Fruit fly (Drosophila melanogaster) whole organism, embryonic: ENCODE results near the gene CG44088.

ENCODE experiments used
- CG1647 ChIP-seq: fragments of 200-800 bp; sonication (Bioruptor generic); optimal IDR thresholded peaks from 3 replicates; lab custom pipeline; 2016; ENCODE audit warnings: missing biosample characterization, missing genetic modification characterization
- CG17612 ChIP-seq: fragments of 200-800 bp; sonication (Bioruptor generic); IDR thresholded peaks from 2 replicates; pipeline ENCODE4 v1.3.6; 2022; ENCODE audit warnings: missing biosample characterization, missing genetic modification characterization
- CG4282 ChIP-seq: fragments of 200-800 bp; sonication (Bioruptor generic); optimal IDR thresholded peaks from 2 replicates; lab custom pipeline; 2016; ENCODE audit warnings: missing biosample characterization, missing genetic modification characterization
- h ChIP-seq: fragments of >200 bp; optimal IDR thresholded peaks from 2 replicates; lab custom pipeline; 2017
- kah ChIP-seq: fragments of 200-800 bp; sonication (Bioruptor generic); optimal IDR thresholded peaks from 2 replicates; lab custom pipeline; 2018; ENCODE audit warnings: missing biosample characterization, mild to moderate bottlenecking, missing genetic modification characterization

dm6 chr3R:4774953-4775352 lies at the start of gene CG44088:
- TF ChIP-seq CG1647 (GFP tag; lab: Kevin White, UChicago): no peak
- no peak for TF ChIP-seq h (lab: Kevin White, UChicago)
- TF ChIP-seq CG4282: no peak
- no peak for TF ChIP-seq kah (GFP tag; lab: Kevin White, UChicago)
- TF ChIP-seq CG17612 (GFP tag; lab: Robert Waterston, UW): no peak
